Fruit fly (Drosophila melanogaster) whole organism, embryonic: ENCODE measurements around the gene CG33110.

Experiments used
- ATbp ChIP-seq: fragments of 200-800 bp; sonication (Bioruptor generic); optimal IDR thresholded peaks from 2 replicates; lab custom pipeline; 2017; ENCODE audit warnings: missing biosample characterization, mild to moderate bottlenecking, missing genetic modification characterization, missing genetic modification reagents
- Abd-B ChIP-seq: fragments of 200-800 bp; sonication (Bioruptor generic); optimal IDR thresholded peaks from 2 replicates; lab custom pipeline; 2018; ENCODE audit warnings: missing biosample characterization, mild to moderate bottlenecking, missing genetic modification characterization, moderate library complexity
- Ada2b ChIP-seq: fragments of 200-800 bp; sonication (Bioruptor generic); IDR thresholded peaks from 2 replicates; pipeline ENCODE4 v1.3.6; 2022; ENCODE audit warnings: missing biosample characterization, missing genetic modification characterization
- CG10543 ChIP-seq: fragments of 200-800 bp; sonication (Bioruptor generic); optimal IDR thresholded peaks from 3 replicates; lab custom pipeline; 2017; ENCODE audit warnings: missing biosample characterization, mild to moderate bottlenecking, missing genetic modification characterization, moderate library complexity
- CG11696 ChIP-seq: fragments of 200-800 bp; sonication (Bioruptor generic); IDR thresholded peaks from 2 replicates; pipeline ENCODE4 v1.3.6; 2022; ENCODE audit warnings: missing biosample characterization, missing genetic modification characterization
- CG12071 ChIP-seq: fragments of 200-800 bp; sonication (Bioruptor generic); optimal IDR thresholded peaks from 3 replicates; lab custom pipeline; 2018; ENCODE audit warnings: missing biosample characterization, mild to moderate bottlenecking, missing genetic modification characterization
- CG15479 ChIP-seq: fragments of 200-800 bp; sonication (Bioruptor generic); optimal IDR thresholded peaks from 3 replicates; lab custom pipeline; 2019; ENCODE audit warnings: missing biosample characterization, mild to moderate bottlenecking, missing genetic modification characterization, moderate library complexity
- CG17328 ChIP-seq: fragments of 200-800 bp; sonication (Bioruptor generic); IDR thresholded peaks from 2 replicates; pipeline ENCODE4 v1.3.6; 2022; ENCODE audit warnings: missing biosample characterization, missing genetic modification characterization
- CG17361 ChIP-seq: fragments of 200-800 bp; sonication (Bioruptor generic); IDR thresholded peaks from 3 replicates; pipeline ENCODE4 v1.3.6; 2022; ENCODE audit warnings: missing biosample characterization, missing genetic modification characterization
- CG17612 ChIP-seq: fragments of 200-800 bp; sonication (Bioruptor generic); IDR thresholded peaks from 2 replicates; pipeline ENCODE4 v1.3.6; 2022; ENCODE audit warnings: missing biosample characterization, missing genetic modification characterization
- CG1792 ChIP-seq: fragments of 200-800 bp; sonication (Bioruptor generic); optimal IDR thresholded peaks from 2 replicates; lab custom pipeline; 2016; ENCODE audit warnings: missing biosample characterization, missing genetic modification characterization
- CG2712 ChIP-seq: fragments of 200-800 bp; optimal IDR thresholded peaks from 3 replicates; lab custom pipeline; 2019; ENCODE audit warnings: missing biosample characterization, mild to moderate bottlenecking, missing genetic modification characterization, moderate library complexity
- CG31388 ChIP-seq: fragments of 200-800 bp; sonication (Bioruptor generic); optimal IDR thresholded peaks from 2 replicates; lab custom pipeline; 2016; ENCODE audit warnings: missing biosample characterization, missing genetic modification characterization
- CG32772 ChIP-seq: fragments of 200-800 bp; sonication (Bioruptor generic); IDR thresholded peaks from 2 replicates; pipeline ENCODE4 v1.3.6; 2022; ENCODE audit warnings: missing biosample characterization, missing genetic modification characterization
- CG4328 ChIP-seq: fragments of 200-800 bp; sonication (Bioruptor generic); optimal IDR thresholded peaks from 3 replicates; lab custom pipeline; 2017; ENCODE audit warnings: missing biosample characterization, missing genetic modification reagents, missing genetic modification characterization
- CG7271 ChIP-seq: fragments of 200-800 bp; sonication (Bioruptor generic); optimal IDR thresholded peaks from 2 replicates; lab custom pipeline; 2018; ENCODE audit warnings: missing biosample characterization, mild to moderate bottlenecking, missing genetic modification characterization, moderate library complexity
- CG7839 ChIP-seq: fragments of 200-800 bp; sonication (Bioruptor generic); optimal IDR thresholded peaks from 3 replicates; lab custom pipeline; 2018; ENCODE audit warnings: missing biosample characterization, mild to moderate bottlenecking, missing genetic modification characterization, moderate library complexity
- CG8089 ChIP-seq: fragments of 200-800 bp; sonication (Bioruptor generic); optimal IDR thresholded peaks from 3 replicates; lab custom pipeline; 2016; ENCODE audit warnings: missing biosample characterization, missing genetic modification characterization
- CG8281 ChIP-seq: fragments of 200-800 bp; sonication (Bioruptor generic); optimal IDR thresholded peaks from 2 replicates; lab custom pipeline; 2018; ENCODE audit warnings: missing biosample characterization, mild to moderate bottlenecking, missing genetic modification characterization, moderate library complexity
- CG9609 ChIP-seq: fragments of 200-800 bp; sonication (Bioruptor generic); optimal IDR thresholded peaks from 3 replicates; lab custom pipeline; 2016; ENCODE audit warnings: missing biosample characterization, missing genetic modification characterization
- D19A ChIP-seq: fragments of 200-800 bp; optimal IDR thresholded peaks from 3 replicates; lab custom pipeline; 2019; ENCODE audit warnings: missing biosample characterization, mild to moderate bottlenecking, missing genetic modification characterization, moderate library complexity
- Dip3 ChIP-seq: fragments of 200-800 bp; sonication (Bioruptor generic); optimal IDR thresholded peaks from 3 replicates; lab custom pipeline; 2016; ENCODE audit warnings: missing biosample characterization, missing genetic modification characterization
- Doc3 ChIP-seq: fragments of 200-800 bp; sonication (Bioruptor generic); IDR thresholded peaks from 3 replicates; pipeline ENCODE4 v1.3.6; 2022; ENCODE audit warnings: missing biosample characterization, missing genetic modification characterization; ENCODE audit not compliant: partially characterized antibody
- ERR ChIP-seq: fragments of 200-800 bp; sonication (Bioruptor generic); optimal IDR thresholded peaks from 2 replicates; lab custom pipeline; 2016; ENCODE audit warnings: missing biosample characterization, missing genetic modification characterization
- GATAe ChIP-seq: fragments of 200-800 bp; sonication (Bioruptor generic); conservative IDR thresholded peaks from 2 replicates; pipeline ENCODE4 v1.3.6; 2022; ENCODE audit warnings: missing biosample characterization, missing genetic modification characterization
- Jarid2 ChIP-seq: fragments of 200-800 bp; sonication (Bioruptor generic); optimal IDR thresholded peaks from 3 replicates; lab custom pipeline; 2017; ENCODE audit warnings: mild to moderate bottlenecking, missing biosample characterization, missing genetic modification reagents, missing genetic modification characterization
- Spps ChIP-seq: fragments of 200-800 bp; sonication (Bioruptor generic); optimal IDR thresholded peaks from 2 replicates; lab custom pipeline; 2018; ENCODE audit warnings: missing biosample characterization, mild to moderate bottlenecking, missing genetic modification characterization
- Sry-δ ChIP-seq: fragments of 200-800 bp; sonication (Bioruptor generic); optimal IDR thresholded peaks from 2 replicates; lab custom pipeline; 2016; ENCODE audit warnings: missing biosample characterization, missing genetic modification characterization
- abd-A ChIP-seq: fragments of 200-800 bp; sonication (Bioruptor generic); optimal IDR thresholded peaks from 3 replicates; lab custom pipeline; 2019; ENCODE audit warnings: missing biosample characterization, mild to moderate bottlenecking, missing genetic modification characterization, moderate library complexity
- amos ChIP-seq: fragments of 200-800 bp; sonication (Bioruptor generic); IDR thresholded peaks from 2 replicates; pipeline ENCODE4 v1.3.6; 2022; ENCODE audit warnings: missing biosample characterization, missing genetic modification characterization; ENCODE audit not compliant: partially characterized antibody
- ato ChIP-seq: fragments of 200-800 bp; sonication (Bioruptor generic); IDR thresholded peaks from 2 replicates; pipeline ENCODE4 v1.3.6; 2022; ENCODE audit warnings: missing biosample characterization, missing genetic modification characterization; ENCODE audit not compliant: partially characterized antibody
- bigmax ChIP-seq: fragments of 200-800 bp; sonication (Bioruptor generic); optimal IDR thresholded peaks from 2 replicates; lab custom pipeline; 2018; ENCODE audit warnings: missing biosample characterization, mild to moderate bottlenecking, missing genetic modification characterization
- cas ChIP-seq: fragments of 200-800 bp; sonication (Bioruptor generic); IDR thresholded peaks from 2 replicates; pipeline ENCODE4 v1.3.6; 2022; ENCODE audit warnings: missing biosample characterization, missing genetic modification characterization
- croc ChIP-seq: fragments of 200-800 bp; sonication (Bioruptor generic); conservative IDR thresholded peaks from 3 replicates; pipeline ENCODE4 v1.3.6; 2022; ENCODE audit warnings: missing biosample characterization, missing genetic modification characterization
- crol ChIP-seq: fragments of 200-800 bp; sonication (Bioruptor generic); IDR thresholded peaks from 2 replicates; pipeline ENCODE4 v1.3.6; 2022; ENCODE audit warnings: missing biosample characterization, missing genetic modification characterization
- cwo ChIP-seq: fragments of 200-800 bp; sonication (Bioruptor generic); optimal IDR thresholded peaks from 3 replicates; lab custom pipeline; 2017; ENCODE audit warnings: missing biosample characterization, missing genetic modification characterization, mild to moderate bottlenecking, moderate library complexity, missing genetic modification reagents
- dati ChIP-seq: fragments of 200-800 bp; sonication (Bioruptor generic); IDR thresholded peaks from 2 replicates; pipeline ENCODE4 v1.3.6; 2022; ENCODE audit warnings: missing biosample characterization, missing genetic modification characterization
- ems ChIP-seq: fragments of 200-800 bp; sonication (Bioruptor generic); optimal IDR thresholded peaks from 3 replicates; lab custom pipeline; 2016; ENCODE audit warnings: missing biosample characterization, missing genetic modification characterization
- fu2 ChIP-seq: fragments of 200-800 bp; sonication (Bioruptor generic); optimal IDR thresholded peaks from 2 replicates; lab custom pipeline; 2016; ENCODE audit warnings: missing biosample characterization, missing genetic modification characterization
- klu ChIP-seq: fragments of 200-800 bp; sonication (Bioruptor generic); IDR thresholded peaks from 2 replicates; pipeline ENCODE4 v1.3.6; 2022; ENCODE audit warnings: missing biosample characterization, missing genetic modification characterization
- maf-S ChIP-seq: fragments of 200-800 bp; sonication (Bioruptor generic); optimal IDR thresholded peaks from 2 replicates; lab custom pipeline; 2016; ENCODE audit warnings: missing biosample characterization, missing genetic modification characterization
- nom ChIP-seq: fragments of 200-800 bp; sonication (Bioruptor generic); optimal IDR thresholded peaks from 2 replicates; lab custom pipeline; 2017; ENCODE audit warnings: missing biosample characterization, missing genetic modification characterization, mild to moderate bottlenecking, moderate library complexity, missing genetic modification reagents
- otp ChIP-seq: fragments of 200-800 bp; sonication (Bioruptor generic); IDR thresholded peaks from 3 replicates; pipeline ENCODE4, ENCODE4 v1.3.6; 2022; ENCODE audit warnings: missing biosample characterization, missing genetic modification characterization
- pita ChIP-seq: fragments of 200-800 bp; sonication (Bioruptor generic); optimal IDR thresholded peaks from 2 replicates; lab custom pipeline; 2017; ENCODE audit warnings: missing biosample characterization, mild to moderate bottlenecking, missing genetic modification characterization
- schlank ChIP-seq: fragments of 200-800 bp; sonication (Bioruptor generic); optimal IDR thresholded peaks from 2 replicates; lab custom pipeline; 2018; ENCODE audit warnings: missing biosample characterization, mild to moderate bottlenecking, missing genetic modification characterization
- shn ChIP-seq: fragments of 200-800 bp; sonication (Bioruptor generic); optimal IDR thresholded peaks from 3 replicates; lab custom pipeline; 2016; ENCODE audit warnings: missing biosample characterization, missing genetic modification characterization
- tna ChIP-seq: fragments of 200-800 bp; sonication (Bioruptor generic); IDR thresholded peaks from 2 replicates; pipeline ENCODE4 v1.3.6; 2022; ENCODE audit warnings: missing biosample characterization, missing genetic modification characterization; ENCODE audit not compliant: partially characterized antibody
- vnd ChIP-seq: fragments of 200-800 bp; sonication (Bioruptor generic); IDR thresholded peaks from 3 replicates; pipeline ENCODE4 v1.3.6; 2022; ENCODE audit warnings: missing biosample characterization, missing genetic modification characterization; ENCODE audit not compliant: partially characterized antibody
- zen ChIP-seq: fragments of 200-800 bp; sonication (Bioruptor generic); optimal IDR thresholded peaks from 3 replicates; lab custom pipeline; 2018; ENCODE audit warnings: missing biosample characterization, mild to moderate bottlenecking, missing genetic modification characterization, moderate library complexity
- zfh2 ChIP-seq: fragments of 200-800 bp; sonication (Bioruptor generic); optimal IDR thresholded peaks from 2 replicates; lab custom pipeline; 2016; ENCODE audit warnings: missing biosample characterization, missing genetic modification characterization

CG33110 gene

dm6 chr3R:22597344-22597954 lies 27.5 kb downstream of the CG33110 start (continued):
- no peak for TF ChIP-seq CG8089 (GFP tag; lab: Kevin White, UChicago)
- peak; percentile 29 for TF ChIP-seq Sry-δ (GFP tag; lab: Kevin White, UChicago)
- TF ChIP-seq CG17361 = no peak; the same call in 2 of the 3 replicates
- TF ChIP-seq CG2712 (tag; lab: Kevin White, UChicago) = peak; percentile 81
- TF ChIP-seq nom (GFP tag; lab: Kevin White, UChicago) = no peak
- no peak for TF ChIP-seq fu2 (GFP tag; lab: Kevin White, UChicago)
- peak; percentile 5 for TF ChIP-seq Spps
- peak; percentile 0 for TF ChIP-seq ERR (GFP tag; lab: Kevin White, UChicago)
- peak; percentile 6 for TF ChIP-seq ems (GFP tag; lab: Kevin White, UChicago)
- TF ChIP-seq D19A (tag; lab: Kevin White, UChicago) = no peak
- no peak for TF ChIP-seq zfh2 (GFP tag; lab: Kevin White, UChicago)
- peak; percentile 27 for TF ChIP-seq cwo (GFP tag; lab: Kevin White, UChicago)
- TF ChIP-seq klu = peak; percentile 47; the same call in 1 of the 2 replicates
- no peak for TF ChIP-seq CG7271 (tag; lab: Kevin White, UChicago)
- peak; percentile 7 for TF ChIP-seq CG1792
- no peak for TF ChIP-seq Abd-B (GFP tag; lab: Kevin White, UChicago)
- peak; percentile 84 for TF ChIP-seq CG32772 (GFP tag; lab: Robert Waterston, UW)
- TF ChIP-seq cas = no peak
- TF ChIP-seq Jarid2 (GFP tag; lab: Kevin White, UChicago) = no peak
- no peak for TF ChIP-seq Dip3
- TF ChIP-seq CG17328 = peak; percentile 81
- peak; percentile 65 for TF ChIP-seq CG12071
- no peak for TF ChIP-seq Doc3 (GFP tag; lab: Robert Waterston, UW)
- TF ChIP-seq tna (GFP tag; lab: Robert Waterston, UW) = no peak
- TF ChIP-seq CG8281 = peak; percentile 10
- TF ChIP-seq CG15479 (GFP tag; lab: Kevin White, UChicago) = no peak
- TF ChIP-seq bigmax = no peak
- peak; percentile 20 for TF ChIP-seq CG31388 (GFP tag; lab: Kevin White, UChicago)
- TF ChIP-seq amos (GFP tag; lab: Robert Waterston, UW) = no peak
- peak; percentile 54; the same call in 1 of the 2 replicates for TF ChIP-seq dati (GFP tag; lab: Robert Waterston, UW)
- TF ChIP-seq CG11696 (GFP tag; lab: Robert Waterston, UW) = peak; percentile 35; the same call in 1 of the 2 replicates
- TF ChIP-seq ato (GFP tag; lab: Robert Waterston, UW) = no peak
- peak; percentile 74 for TF ChIP-seq croc (GFP tag; lab: Robert Waterston, UW)
- TF ChIP-seq Ada2b = peak; percentile 79
- peak; percentile 87 for TF ChIP-seq ATbp (GFP tag; lab: Kevin White, UChicago)
- peak; percentile 35 for TF ChIP-seq shn (GFP tag; lab: Kevin White, UChicago)
- TF ChIP-seq otp = peak; percentile 84
- TF ChIP-seq abd-A (tag; lab: Kevin White, UChicago) = no peak
- TF ChIP-seq CG17612 (GFP tag; lab: Robert Waterston, UW) = no peak
- TF ChIP-seq pita (GFP tag; lab: Kevin White, UChicago) = no peak
- TF ChIP-seq CG9609 (GFP tag; lab: Kevin White, UChicago) = peak; percentile 23
- TF ChIP-seq GATAe (GFP tag; lab: Robert Waterston, UW) = no peak
- TF ChIP-seq CG7839 (tag; lab: Kevin White, UChicago) = no peak
- TF ChIP-seq crol = peak; percentile 27; the same call in 1 of the 2 replicates
- peak; percentile 32 for TF ChIP-seq maf-S (GFP tag; lab: Kevin White, UChicago)
- TF ChIP-seq zen (tag; lab: Kevin White, UChicago) = no peak
- no peak for TF ChIP-seq CG4328 (GFP tag; lab: Kevin White, UChicago)
- TF ChIP-seq schlank (tag; lab: Kevin White, UChicago) = no peak
- no peak for TF ChIP-seq CG10543 (GFP tag; lab: Kevin White, UChicago)
- TF ChIP-seq vnd = no peak
